Worm (Caenorhabditis elegans) whole organism, L4 larva: Measurements from ENCODE around the gene cdka-1.
A peak's percentile ranks its signal among the peaks of the same experiment; 100 is the strongest.

ENCODE experiments used
- F26F4.8 ChIP-seq: fragments of 200-800 bp; sonication (Bioruptor generic); conservative IDR thresholded peaks from 2 replicates; pipeline ENCODE4 v1.3.6; 2022; ENCODE audit warnings: missing genetic modification characterization, missing compliant biosample characterization
- R02D3.7 ChIP-seq: fragments of 150-350 bp; sonication (generic microtip); optimal IDR thresholded peaks from 3 replicates; lab custom pipeline; 2014; ENCODE audit warnings: missing biosample characterization, missing genetic modification characterization
- T20F7.1 ChIP-seq: fragments of 200-800 bp; sonication (Bioruptor generic); optimal IDR thresholded peaks from 2 replicates; lab custom pipeline; 2018; ENCODE audit warnings: mild to moderate bottlenecking, missing genetic modification characterization, missing compliant biosample characterization
- Y105C5A.15 ChIP-seq: fragments of 200-800 bp; sonication (Bioruptor generic); IDR thresholded peaks from 2 replicates; pipeline ENCODE4 v1.3.6; 2022; ENCODE audit warnings: missing genetic modification characterization, missing compliant biosample characterization
- Y48G9A.11 ChIP-seq: fragments of 200-800 bp; sonication (Bioruptor generic); IDR thresholded peaks from 2 replicates; pipeline ENCODE4 v1.3.6; 2022; ENCODE audit warnings: missing genetic modification reagents, missing genetic modification characterization, missing compliant biosample characterization
- aha-1 ChIP-seq: fragments of 150-350 bp; peaks from one replicate; lab custom pipeline; 2014; ENCODE audit warnings: missing biosample characterization, missing genetic modification characterization
- aly-2 ChIP-seq: sonication (generic microtip); optimal IDR thresholded peaks from 2 replicates; lab custom pipeline; 2018; ENCODE audit warnings: missing biosample characterization, missing genetic modification characterization
- ama-1 ChIP-seq: fragments of 150-350 bp; optimal IDR thresholded peaks from 2 replicates; lab custom pipeline; 2014; ENCODE audit warnings: inconsistent platforms, mixed read lengths
- ceh-20 ChIP-seq: fragments of 200-800 bp; sonication (Bioruptor generic); IDR thresholded peaks from 2 replicates; pipeline ENCODE4 v1.3.6; 2022; ENCODE audit warnings: missing genetic modification reagents, missing genetic modification characterization, missing compliant biosample characterization
- ceh-28 ChIP-seq: fragments of 150-350 bp; optimal IDR thresholded peaks from 2 replicates; lab custom pipeline; 2014; ENCODE audit warnings: missing biosample characterization, missing genetic modification reagents, missing genetic modification characterization
- ceh-32 ChIP-seq: sonication (generic microtip); optimal IDR thresholded peaks from 2 replicates; lab custom pipeline; 2016; ENCODE audit warnings: mild to moderate bottlenecking, missing genetic modification characterization, missing compliant biosample characterization; ENCODE audit not compliant: poor library complexity
- ceh-62 ChIP-seq: sonication (generic microtip); optimal IDR thresholded peaks from 2 replicates; lab custom pipeline; 2017; ENCODE audit warnings: missing biosample characterization, missing genetic modification characterization
- ceh-82 ChIP-seq: sonication (generic microtip); optimal IDR thresholded peaks from 2 replicates; lab custom pipeline; 2017; ENCODE audit warnings: missing biosample characterization, missing genetic modification characterization
- ces-1 ChIP-seq: fragments of 150-350 bp; sonication (generic microtip); optimal IDR thresholded peaks from 4 replicates; lab custom pipeline; 2014; ENCODE audit warnings: missing biosample characterization, missing genetic modification reagents, missing genetic modification characterization
- cey-2 ChIP-seq: sonication (generic microtip); optimal IDR thresholded peaks from 3 replicates; lab custom pipeline; 2017; ENCODE audit warnings: missing genetic modification characterization, mild to moderate bottlenecking, missing compliant biosample characterization, antibody characterized with exemption, borderline replicate concordance; ENCODE audit not compliant: insufficient read depth
- daf-16 ChIP-seq, 3 experiments: sonication (generic microtip); optimal IDR thresholded peaks; 2 replicates each; lab custom pipeline; 2016 to 2017; ENCODE audit warnings: missing genetic modification characterization in 3 of 3, missing genetic modification reagents in 3 of 3, mild to moderate bottlenecking in 2 of 3, missing compliant biosample characterization in 2 of 3, missing biosample characterization in 1 of 3, moderate library complexity in 1 of 3
- daf-19 ChIP-seq: fragments of 200-800 bp; sonication (Bioruptor generic); conservative IDR thresholded peaks from 2 replicates; pipeline ENCODE4 v1.3.6; 2022; ENCODE audit warnings: missing genetic modification characterization, missing compliant biosample characterization
- daf-8 ChIP-seq: fragments of 200-800 bp; sonication (Bioruptor generic); IDR thresholded peaks from 2 replicates; pipeline ENCODE4 v1.3.6; 2022; ENCODE audit warnings: missing genetic modification characterization, missing compliant biosample characterization
- dmd-6 ChIP-seq: fragments of 200-800 bp; sonication (Bioruptor generic); IDR thresholded peaks from 2 replicates; pipeline ENCODE4 v1.3.6; 2022; ENCODE audit warnings: missing genetic modification reagents, missing genetic modification characterization, missing compliant biosample characterization
- duxl-1 ChIP-seq: sonication (generic microtip); optimal IDR thresholded peaks from 2 replicates; lab custom pipeline; 2016; ENCODE audit warnings: mild to moderate bottlenecking, missing genetic modification characterization, moderate library complexity, missing compliant biosample characterization; ENCODE audit not compliant: poor library complexity
- egl-27 ChIP-seq: sonication (generic microtip); optimal IDR thresholded peaks from 3 replicates; lab custom pipeline; 2017; ENCODE audit warnings: missing biosample characterization, missing genetic modification reagents, missing genetic modification characterization
- gei-8 ChIP-seq: fragments of 200-800 bp; sonication (Bioruptor generic); optimal IDR thresholded peaks from 2 replicates; lab custom pipeline; 2018; ENCODE audit warnings: mild to moderate bottlenecking, missing genetic modification characterization, missing compliant biosample characterization
- hlh-30 ChIP-seq: sonication (generic microtip); optimal IDR thresholded peaks from 2 replicates; lab custom pipeline; 2017; ENCODE audit warnings: antibody characterized with exemption, mild to moderate bottlenecking, missing genetic modification characterization, missing compliant biosample characterization; ENCODE audit not compliant: insufficient read depth
- lin-1 ChIP-seq: fragments of 200-800 bp; sonication (Bioruptor generic); IDR thresholded peaks from 2 replicates; pipeline ENCODE4 v1.3.6; 2022; ENCODE audit warnings: missing genetic modification reagents, missing genetic modification characterization, missing compliant biosample characterization
- lin-13 ChIP-seq: fragments of 150-350 bp; optimal IDR thresholded peaks from 2 replicates; lab custom pipeline; 2014; ENCODE audit warnings: missing biosample characterization, missing genetic modification reagents, missing genetic modification characterization
- lin-15B ChIP-seq: fragments of 150-350 bp; sonication (generic microtip); optimal IDR thresholded peaks from 3 replicates; lab custom pipeline; 2014; ENCODE audit warnings: missing biosample characterization, missing genetic modification characterization
- lin-38 ChIP-seq: fragments of 200-800 bp; sonication (Bioruptor generic); IDR thresholded peaks from 2 replicates; pipeline ENCODE4 v1.3.6; 2022; ENCODE audit warnings: missing genetic modification reagents, missing genetic modification characterization, missing compliant biosample characterization
- lir-3 ChIP-seq: sonication (generic microtip); optimal IDR thresholded peaks from 2 replicates; lab custom pipeline; 2016; ENCODE audit warnings: mild to moderate bottlenecking, missing genetic modification characterization, missing compliant biosample characterization
- madf-5 ChIP-seq, 2 experiments: fragments of 200-800 bp; sonication (Bioruptor generic); IDR thresholded peaks; 2 replicates each; pipeline ENCODE4 v1.3.6; 2022; ENCODE audit warnings: missing compliant biosample characterization in 2 of 2, missing genetic modification characterization in 2 of 2
- madf-9 ChIP-seq: fragments of 200-800 bp; sonication (Bioruptor generic); conservative IDR thresholded peaks from 2 replicates; pipeline ENCODE4 v1.3.6; 2022; ENCODE audit warnings: missing genetic modification reagents, missing genetic modification characterization, missing compliant biosample characterization
- mep-1 ChIP-seq: fragments of 150-350 bp; sonication (generic microtip); optimal IDR thresholded peaks from 3 replicates; lab custom pipeline; 2014; ENCODE audit warnings: missing biosample characterization, missing genetic modification characterization
- mes-2 ChIP-seq: sonication (generic microtip); optimal IDR thresholded peaks from 2 replicates; lab custom pipeline; 2016; ENCODE audit warnings: missing genotype, mild to moderate bottlenecking, missing genetic modification characterization, missing compliant biosample characterization; ENCODE audit not compliant: poor library complexity, severe bottlenecking
- mxl-3 ChIP-seq: fragments of 200-800 bp; sonication (Bioruptor generic); optimal IDR thresholded peaks from 2 replicates; lab custom pipeline; 2018; ENCODE audit warnings: mild to moderate bottlenecking, missing genetic modification characterization, missing compliant biosample characterization
- nhr-10 ChIP-seq: fragments of 150-350 bp; optimal IDR thresholded peaks from 2 replicates; lab custom pipeline; 2014; ENCODE audit warnings: missing biosample characterization, missing genetic modification characterization
- nhr-102 ChIP-seq: sonication (generic microtip); optimal IDR thresholded peaks from 2 replicates; lab custom pipeline; 2016; ENCODE audit warnings: mild to moderate bottlenecking, missing genetic modification characterization, moderate library complexity, missing compliant biosample characterization
- nhr-11 ChIP-seq: fragments of 150-350 bp; optimal IDR thresholded peaks from 2 replicates; lab custom pipeline; 2014; ENCODE audit warnings: missing biosample characterization, missing genetic modification characterization
- nhr-237 ChIP-seq: sonication (generic microtip); optimal IDR thresholded peaks from 2 replicates; lab custom pipeline; 2017; ENCODE audit warnings: missing biosample characterization, missing genetic modification characterization
- nhr-28 ChIP-seq: fragments of 150-350 bp; optimal IDR thresholded peaks from 2 replicates; lab custom pipeline; 2014; ENCODE audit warnings: missing biosample characterization, missing genetic modification characterization
- nhr-41 ChIP-seq: fragments of 200-800 bp; sonication (Bioruptor generic); IDR thresholded peaks from 2 replicates; pipeline ENCODE4 v1.3.6; 2022; ENCODE audit warnings: missing genetic modification reagents, missing genetic modification characterization, missing compliant biosample characterization
- nhr-48 ChIP-seq: sonication (generic microtip); optimal IDR thresholded peaks from 2 replicates; lab custom pipeline; 2016; ENCODE audit warnings: mild to moderate bottlenecking, missing genetic modification characterization, missing compliant biosample characterization
- php-3 ChIP-seq: fragments of 200-800 bp; sonication (Bioruptor generic); IDR thresholded peaks from 2 replicates; pipeline ENCODE4 v1.3.6; 2022; ENCODE audit warnings: missing genetic modification reagents, missing genetic modification characterization, missing compliant biosample characterization
- pqm-1 ChIP-seq: sonication (generic microtip); optimal IDR thresholded peaks from 2 replicates; lab custom pipeline; 2017; ENCODE audit warnings: missing biosample characterization, missing genetic modification characterization
- sdz-12 ChIP-seq: fragments of 200-800 bp; sonication (Bioruptor generic); optimal IDR thresholded peaks from 2 replicates; lab custom pipeline; 2018; ENCODE audit warnings: mild to moderate bottlenecking, missing genetic modification characterization, missing compliant biosample characterization
- set-16 ChIP-seq: fragments of 200-800 bp; sonication (Bioruptor generic); IDR thresholded peaks from 2 replicates; pipeline ENCODE4 v1.3.6; 2022; ENCODE audit warnings: missing genetic modification reagents, missing genetic modification characterization, missing compliant biosample characterization
- snpc-4 ChIP-seq: fragments of 150-350 bp; optimal IDR thresholded peaks from 2 replicates; lab custom pipeline; 2014; ENCODE audit warnings: missing biosample characterization, missing genetic modification characterization
- unc-130 ChIP-seq: sonication (generic microtip); optimal IDR thresholded peaks from 2 replicates; lab custom pipeline; 2016; ENCODE audit warnings: missing genetic modification reagents, missing genetic modification characterization, missing compliant biosample characterization
- unc-62 ChIP-seq, 3 experiments: fragments of 150-350 bp in 1 of 3; sonication (generic microtip); optimal IDR thresholded peaks in 2 of 3; peaks in 1 of 3; 1 replicate in 1 of 3; 2 replicates in 2 of 3; lab custom pipeline; 2014 to 2017; ENCODE audit warnings: missing biosample characterization in 3 of 3, missing genetic modification characterization in 3 of 3, missing genetic modification reagents in 3 of 3, missing genotype in 1 of 3
- vab-7 ChIP-seq: fragments of 200-800 bp; sonication (Bioruptor generic); IDR thresholded peaks from 2 replicates; pipeline ENCODE4 v1.3.6; 2022; ENCODE audit warnings: missing genetic modification reagents, missing genetic modification characterization, missing compliant biosample characterization
- zip-11 ChIP-seq: fragments of 200-800 bp; sonication (Bioruptor generic); IDR thresholded peaks from 2 replicates; pipeline ENCODE4 v1.3.6; 2022; ENCODE audit warnings: missing genetic modification characterization, missing compliant biosample characterization
- ztf-7 ChIP-seq: fragments of 150-350 bp; optimal IDR thresholded peaks from 2 replicates; lab custom pipeline; 2014; ENCODE audit warnings: missing biosample characterization, missing genetic modification characterization

cdka-1 gene

DNA sequence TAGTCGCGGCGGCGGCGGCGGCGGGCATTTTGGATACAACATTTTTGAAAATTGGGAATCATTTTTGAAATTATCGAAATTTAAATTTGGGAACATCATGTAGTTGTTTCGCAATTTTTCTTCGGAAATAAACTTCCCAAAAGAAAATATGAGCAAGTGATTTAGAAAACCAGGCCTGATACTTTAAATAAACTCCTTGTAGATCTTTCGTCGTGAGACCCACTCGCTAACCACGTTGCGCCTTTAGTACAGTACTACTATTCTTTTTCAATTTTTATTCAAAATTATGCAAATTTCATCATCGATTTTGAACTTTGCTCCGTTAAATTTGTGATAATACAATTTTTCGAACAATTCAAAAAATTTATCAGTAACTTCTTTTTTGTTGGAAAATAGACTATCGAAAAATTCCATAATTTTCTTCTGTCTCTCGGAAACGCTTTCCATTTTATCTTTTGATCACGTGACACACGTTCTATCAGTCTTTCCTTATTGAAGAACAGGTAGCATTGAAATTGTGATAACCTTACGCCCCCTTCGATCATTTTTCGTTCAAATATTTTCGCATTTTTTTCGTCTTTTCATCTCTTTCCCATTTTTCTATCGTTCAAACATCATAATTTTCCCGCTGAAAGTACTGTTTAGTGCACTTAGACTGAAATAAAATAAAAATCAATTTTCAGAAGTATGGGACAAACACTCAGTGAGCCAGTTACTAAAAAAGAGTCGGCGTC lies 8.6 kb upstream of the cdka-1 start, which contains the start of gene ppm-2 (continued):
- TF ChIP-seq cey-2 (tag; lab: Kevin White, UChicago): no peak
- no peak for TF ChIP-seq lin-15B
- no peak for TF ChIP-seq unc-62 (GFP tag; optimal IDR thresholded peaks at IDR 0.05 in 1 of 2; lab: Kevin White, UChicago)
- TF ChIP-seq unc-62 (tag; optimal IDR thresholded peaks at IDR 0.05; lab: Kevin White, UChicago): no peak
- TF ChIP-seq php-3: no peak
- TF ChIP-seq nhr-102 (tag; lab: Kevin White, UChicago): no peak
- no peak for TF ChIP-seq gei-8 (GFP tag; lab: Kevin White, UChicago)
- peak; percentile 77 for TF ChIP-seq dmd-6 (GFP tag; lab: Robert Waterston, UW)
- no peak for TF ChIP-seq lir-3
- TF ChIP-seq pqm-1: no peak
- TF ChIP-seq vab-7: no peak
- no peak for TF ChIP-seq aly-2
- no peak for TF ChIP-seq ceh-28
- no peak for TF ChIP-seq F26F4.8
- TF ChIP-seq ama-1 (lab: Kevin White, UChicago): no peak
- 0 out of 2 replicates have a peak, but pooled peaks have one; percentile 14 for TF ChIP-seq madf-9 (GFP tag; lab: Robert Waterston, UW)
- no peak for TF ChIP-seq ceh-20 (GFP tag; lab: Robert Waterston, UW)
- no peak for TF ChIP-seq ceh-82
- TF ChIP-seq daf-8 (GFP tag; lab: Robert Waterston, UW): no peak
- TF ChIP-seq madf-5 (GFP tag; IDR thresholded peaks at IDR 0.05; lab: Robert Waterston, UW): no peak
- TF ChIP-seq daf-16 (GFP tag; optimal IDR thresholded peaks at IDR 0.05; lab: Kevin White, UChicago): no peak
- peak; percentile 43 for TF ChIP-seq daf-16 (tag; optimal IDR thresholded peaks at IDR 0.05; lab: Kevin White, UChicago)
- TF ChIP-seq nhr-48: no peak
- TF ChIP-seq T20F7.1 (GFP tag; lab: Kevin White, UChicago): no peak
- TF ChIP-seq nhr-28 (tag; lab: Kevin White, UChicago): peak; percentile 63
- TF ChIP-seq unc-130 (GFP tag; lab: Kevin White, UChicago): peak; percentile 27
- no peak for TF ChIP-seq nhr-11 (tag; lab: Kevin White, UChicago)
- no peak for TF ChIP-seq mes-2 (tag; lab: Kevin White, UChicago)
- TF ChIP-seq ceh-32 (tag; lab: Kevin White, UChicago): no peak
- TF ChIP-seq nhr-41 (GFP tag; lab: Robert Waterston, UW): no peak
- TF ChIP-seq Y48G9A.11 (GFP tag; lab: Robert Waterston, UW): no peak
- TF ChIP-seq egl-27 (tag; lab: Kevin White, UChicago): no peak
- no peak for TF ChIP-seq mxl-3 (GFP tag; lab: Kevin White, UChicago)
- TF ChIP-seq nhr-10: no peak
- TF ChIP-seq zip-11: no peak
- TF ChIP-seq lin-38 (GFP tag; lab: Robert Waterston, UW): peak; percentile 22; the same call in 1 of the 2 replicates
- no peak for TF ChIP-seq sdz-12 (GFP tag; lab: Kevin White, UChicago)
- TF ChIP-seq lin-1 (GFP tag; lab: Robert Waterston, UW): 0 out of 2 replicates have a peak, but pooled peaks have one; percentile 38
- no peak for TF ChIP-seq ztf-7 (tag; lab: Kevin White, UChicago)
- TF ChIP-seq nhr-237: no peak
- TF ChIP-seq set-16: no peak
- no peak for TF ChIP-seq lin-13
- TF ChIP-seq ceh-62 (tag; lab: Kevin White, UChicago): no peak
- TF ChIP-seq ces-1: no peak
- TF ChIP-seq snpc-4: no peak
- TF ChIP-seq daf-19 (GFP tag; lab: Robert Waterston, UW): no peak
- TF ChIP-seq mep-1 (tag; lab: Kevin White, UChicago): peak; percentile 13
- TF ChIP-seq Y105C5A.15: no peak
- TF ChIP-seq R02D3.7 (tag; lab: Kevin White, UChicago): no peak
- TF ChIP-seq duxl-1: no peak
- peak; percentile 73 for TF ChIP-seq hlh-30 (tag; lab: Kevin White, UChicago)
- TF ChIP-seq aha-1 (tag; lab: Kevin White, UChicago): no peak
